Fruit fly (Drosophila melanogaster): ENCODE measurements around the gene myo.
A peak's percentile ranks its signal among the peaks of the same experiment; 100 is the strongest.

myo gene

dm6 chr4:703992-704690 lies 8.3 kb upstream of the myo start:
- TF ChIP-seq CG7786 (GFP tag; optimal IDR thresholded peaks at IDR 0.05) (no peak), CG10959 (GFP tag; IDR thresholded peaks at IDR 0.05) (no peak), Jarid2 (GFP tag; optimal IDR thresholded peaks at IDR 0.05) (peak; percentile 78), Dp (GFP tag; optimal IDR thresholded peaks at IDR 0.05) (no peak), Med (GFP tag) (peak; percentile 27), dati (GFP tag; IDR thresholded peaks at IDR 0.05) (no peak), stc (GFP tag; IDR thresholded peaks at IDR 0.05) (no peak), mam (GFP tag; optimal IDR thresholded peaks at IDR 0.05) (no peak), CG1832 (GFP tag; optimal IDR thresholded peaks at IDR 0.05) (no peak), kni (GFP tag; optimal IDR thresholded peaks at IDR 0.05) (no peak), TFAM (GFP tag; optimal IDR thresholded peaks at IDR 0.05) (no peak), CG3838 (GFP tag; optimal IDR thresholded peaks at IDR 0.05) (no peak), pita (GFP tag; optimal IDR thresholded peaks at IDR 0.05) (no peak), CG30020 (tag; optimal IDR thresholded peaks at IDR 0.05) (no peak), D (optimal IDR thresholded peaks at IDR 0.05) (peak; percentile 53), D (GFP tag; optimal IDR thresholded peaks at IDR 0.05) (no peak), CG12104 (GFP tag; optimal IDR thresholded peaks at IDR 0.05) (no peak), Stat92E (GFP tag; optimal IDR thresholded peaks at IDR 0.05) (no peak), Rfx (GFP tag; IDR thresholded peaks at IDR 0.05) (no peak), gfzf (GFP tag; optimal IDR thresholded peaks at IDR 0.05) (no peak), Hr51 (GFP tag; optimal IDR thresholded peaks at IDR 0.05) (no peak), Nf-YA (GFP tag; IDR thresholded peaks at IDR 0.05) (peak; percentile 99), unc-4 (GFP tag; IDR thresholded peaks at IDR 0.05; ENCODE audit: partially characterized antibody) (no peak), CG11456 (GFP tag; IDR thresholded peaks at IDR 0.05) (no peak), CG2202 (tag; optimal IDR thresholded peaks at IDR 0.05) (no peak), prd (optimal IDR thresholded peaks at IDR 0.05) (no peak), prd (GFP tag; IDR thresholded peaks at IDR 0.05) (no peak; the same call in 2 of the 3 replicates), nom (GFP tag; optimal IDR thresholded peaks at IDR 0.05) (no peak), pnt (GFP tag; optimal IDR thresholded peaks at IDR 0.05) (no peak), Vsx1 (GFP tag; optimal IDR thresholded peaks at IDR 0.05) (no peak), insv (GFP tag; optimal IDR thresholded peaks at IDR 0.05) (no peak), unpg (GFP tag; optimal IDR thresholded peaks at IDR 0.05) (no peak), CG2875 (GFP tag; optimal IDR thresholded peaks at IDR 0.05) (no peak), crc (GFP tag; optimal IDR thresholded peaks at IDR 0.05) (no peak), chn (GFP tag; optimal IDR thresholded peaks at IDR 0.05) (no peak), CG18011 (GFP tag; optimal IDR thresholded peaks at IDR 0.05) (no peak), p53 (GFP tag; optimal IDR thresholded peaks at IDR 0.05) (no peak), esg (GFP tag; conservative IDR thresholded peaks at IDR 0.05) (no peak), eve (GFP tag; optimal IDR thresholded peaks at IDR 0.05) (no peak), so (GFP tag; IDR thresholded peaks at IDR 0.05) (no peak), CG13775 (GFP tag; optimal IDR thresholded peaks at IDR 0.05) (no peak), Usf (GFP tag; optimal IDR thresholded peaks at IDR 0.05) (no peak), CG11085 (GFP tag; IDR thresholded peaks at IDR 0.05) (no peak), sens-2 (GFP tag; IDR thresholded peaks at IDR 0.05) (no peak), HLHmδ (GFP tag; optimal IDR thresholded peaks at IDR 0.05) (no peak), CG15479 (GFP tag; optimal IDR thresholded peaks at IDR 0.05) (no peak), Deaf1 (tag; optimal IDR thresholded peaks at IDR 0.05) (peak; percentile 71), pan (optimal IDR thresholded peaks at IDR 0.05) (peak in 1 of 2 experiments; percentile 19), pan (GFP tag; optimal IDR thresholded peaks at IDR 0.05 in 1 of 2, IDR thresholded peaks at IDR 0.05 in 1 of 2) (peak in 1 of 2 experiments; percentile 92), CG11696 (GFP tag; IDR thresholded peaks at IDR 0.05) (no peak)
